Fruit fly (Drosophila melanogaster) whole organism, prepupa: ENCODE data around the gene nanos.

Source experiments
- Blimp-1 ChIP-seq: fragments of 200-800 bp; sonication (Bioruptor generic); optimal IDR thresholded peaks from 3 replicates; lab custom pipeline; 2017; ENCODE audit warnings: missing biosample characterization, missing genetic modification characterization, mild to moderate bottlenecking, moderate library complexity, missing genetic modification reagents
- CG10631 ChIP-seq: fragments of 200-800 bp; sonication (Bioruptor generic); optimal IDR thresholded peaks from 2 replicates; lab custom pipeline; 2016; ENCODE audit warnings: missing biosample characterization, missing genetic modification characterization
- CG11294 ChIP-seq: fragments of 200-800 bp; sonication (Bioruptor generic); IDR thresholded peaks from 2 replicates; pipeline ENCODE4 v1.3.6; 2022; ENCODE audit warnings: missing biosample characterization, missing genetic modification characterization
- CG11762 ChIP-seq: fragments of 200-800 bp; sonication (Bioruptor generic); optimal IDR thresholded peaks from 3 replicates; lab custom pipeline; 2016; ENCODE audit warnings: missing biosample characterization, missing genetic modification characterization; ENCODE audit not compliant: insufficient read depth
- CG11902 ChIP-seq: fragments of 200-800 bp; sonication (Bioruptor generic); optimal IDR thresholded peaks from 3 replicates; lab custom pipeline; 2016; ENCODE audit warnings: missing biosample characterization, missing genetic modification characterization
- CG15336 ChIP-seq: fragments of 200-800 bp; sonication (Bioruptor generic); IDR thresholded peaks from 2 replicates; pipeline ENCODE4 v1.3.6; 2022; ENCODE audit warnings: missing biosample characterization, missing genetic modification characterization
- CG1621 ChIP-seq: fragments of 200-800 bp; sonication (Bioruptor generic); optimal IDR thresholded peaks from 3 replicates; lab custom pipeline; 2018; ENCODE audit warnings: missing biosample characterization, mild to moderate bottlenecking, missing genetic modification characterization
- CG31627 ChIP-seq: fragments of 200-800 bp; sonication (Bioruptor generic); optimal IDR thresholded peaks from 3 replicates; lab custom pipeline; 2016; ENCODE audit warnings: missing biosample characterization, missing genetic modification characterization
- CG32006 ChIP-seq: fragments of 200-800 bp; sonication (Bioruptor generic); optimal IDR thresholded peaks from 3 replicates; lab custom pipeline; 2017; ENCODE audit warnings: missing biosample characterization, mild to moderate bottlenecking, missing genetic modification characterization
- CG34406 ChIP-seq: fragments of 200-800 bp; sonication (Bioruptor generic); optimal IDR thresholded peaks from 3 replicates; lab custom pipeline; 2016; ENCODE audit warnings: missing biosample characterization, missing genetic modification characterization
- CG3919 ChIP-seq: fragments of 200-800 bp; sonication (Bioruptor generic); optimal IDR thresholded peaks from 3 replicates; lab custom pipeline; 2016; ENCODE audit warnings: missing biosample characterization, missing genetic modification characterization
- CG6163 ChIP-seq: fragments of 200-800 bp; sonication (Bioruptor generic); IDR thresholded peaks from 3 replicates; pipeline ENCODE4 v1.3.6; 2022; ENCODE audit warnings: missing biosample characterization, missing genetic modification characterization
- CG6276 ChIP-seq: fragments of 200-800 bp; sonication (Bioruptor generic); optimal IDR thresholded peaks from 2 replicates; lab custom pipeline; 2017; ENCODE audit warnings: missing biosample characterization, mild to moderate bottlenecking, missing genetic modification characterization
- CG6792 ChIP-seq: fragments of 200-800 bp; sonication (Bioruptor generic); optimal IDR thresholded peaks from 3 replicates; lab custom pipeline; 2016; ENCODE audit warnings: missing biosample characterization, missing genetic modification characterization
- CG6808 ChIP-seq: fragments of 200-800 bp; sonication (Bioruptor generic); optimal IDR thresholded peaks from 3 replicates; lab custom pipeline; 2017; ENCODE audit warnings: missing biosample characterization, missing genetic modification characterization, mild to moderate bottlenecking, moderate library complexity, missing genetic modification reagents
- CG6854 ChIP-seq: fragments of 200-800 bp; sonication (Bioruptor generic); optimal IDR thresholded peaks from 2 replicates; lab custom pipeline; 2017; ENCODE audit warnings: missing biosample characterization, mild to moderate bottlenecking, missing genetic modification characterization
- CG7368 ChIP-seq: fragments of 200-800 bp; sonication (Bioruptor generic); optimal IDR thresholded peaks from 3 replicates; lab custom pipeline; 2016; ENCODE audit warnings: missing biosample characterization, missing genetic modification characterization
- CG8119 ChIP-seq: fragments of 200-800 bp; sonication (Bioruptor generic); IDR thresholded peaks from 3 replicates; pipeline ENCODE4 v1.3.6; 2022; ENCODE audit warnings: missing biosample characterization, missing genetic modification characterization
- CG8319 ChIP-seq: fragments of 200-800 bp; sonication (Bioruptor generic); optimal IDR thresholded peaks from 3 replicates; lab custom pipeline; 2016; ENCODE audit warnings: missing biosample characterization, missing genetic modification characterization
- CG8632 ChIP-seq: fragments of 200-800 bp; sonication (Bioruptor generic); optimal IDR thresholded peaks from 3 replicates; lab custom pipeline; 2016; ENCODE audit warnings: missing biosample characterization, missing genetic modification characterization
- CG9139 ChIP-seq: fragments of 200-800 bp; sonication (Bioruptor generic); optimal IDR thresholded peaks from 3 replicates; lab custom pipeline; 2017; ENCODE audit warnings: missing biosample characterization, mild to moderate bottlenecking, missing genetic modification characterization
- Eip75B ChIP-seq: fragments of 200-800 bp; sonication (Bioruptor generic); optimal IDR thresholded peaks from 3 replicates; lab custom pipeline; 2016; ENCODE audit warnings: missing biosample characterization, missing genetic modification characterization
- Eip78C ChIP-seq: fragments of 200-800 bp; sonication (Bioruptor generic); peaks from one replicate; lab custom pipeline; 2016; ENCODE audit warnings: missing biosample characterization, missing genetic modification characterization
- Ets96B ChIP-seq: fragments of 200-800 bp; optimal IDR thresholded peaks from 2 replicates; lab custom pipeline; 2019; ENCODE audit warnings: missing biosample characterization, mild to moderate bottlenecking, missing genetic modification characterization, moderate library complexity
- Hr38 ChIP-seq: sonication (Bioruptor generic); optimal IDR thresholded peaks from 2 replicates; lab custom pipeline; 2016; ENCODE audit warnings: missing biosample characterization, missing genetic modification characterization
- Hr39 ChIP-seq: fragments of 200-800 bp; sonication (Bioruptor generic); optimal IDR thresholded peaks from 2 replicates; lab custom pipeline; 2016; ENCODE audit warnings: missing biosample characterization, missing genetic modification characterization
- Hr4 ChIP-seq: fragments of 200-800 bp; sonication (Bioruptor generic); optimal IDR thresholded peaks from 3 replicates; lab custom pipeline; 2016; ENCODE audit warnings: missing biosample characterization, missing genetic modification characterization
- Lpt ChIP-seq: fragments of 200-800 bp; sonication (Bioruptor generic); optimal IDR thresholded peaks from 3 replicates; lab custom pipeline; 2016; ENCODE audit warnings: missing biosample characterization, missing genetic modification characterization
- Met ChIP-seq: fragments of 200-800 bp; sonication (Bioruptor generic); optimal IDR thresholded peaks from 3 replicates; lab custom pipeline; 2016; ENCODE audit warnings: missing biosample characterization, missing genetic modification characterization
- OdsH ChIP-seq: fragments of 200-800 bp; sonication (Bioruptor generic); optimal IDR thresholded peaks from 3 replicates; lab custom pipeline; 2016; ENCODE audit warnings: missing biosample characterization, missing genetic modification characterization
- Smox ChIP-seq: fragments of 200-800 bp; sonication (Bioruptor generic); optimal IDR thresholded peaks from 3 replicates; lab custom pipeline; 2016; ENCODE audit warnings: missing biosample characterization, missing genetic modification characterization
- Sox102F ChIP-seq: fragments of 200-800 bp; sonication (Bioruptor generic); optimal IDR thresholded peaks from 2 replicates; lab custom pipeline; 2016; ENCODE audit warnings: missing biosample characterization, mild to moderate bottlenecking, missing genetic modification characterization
- Sox15 ChIP-seq: fragments of 200-800 bp; sonication (Bioruptor generic); optimal IDR thresholded peaks from 3 replicates; lab custom pipeline; 2016; ENCODE audit warnings: missing biosample characterization, missing genetic modification characterization
- achi ChIP-seq: fragments of 200-800 bp; sonication (Bioruptor generic); optimal IDR thresholded peaks from 3 replicates; lab custom pipeline; 2016; ENCODE audit warnings: missing biosample characterization, missing genetic modification characterization
- acj6 ChIP-seq: fragments of 200-800 bp; sonication (Bioruptor generic); optimal IDR thresholded peaks from 3 replicates; lab custom pipeline; 2016; ENCODE audit warnings: missing biosample characterization, missing genetic modification characterization
- cyc ChIP-seq: fragments of 200-800 bp; sonication (Bioruptor generic); optimal IDR thresholded peaks from 3 replicates; lab custom pipeline; 2016; ENCODE audit warnings: missing biosample characterization, missing genetic modification characterization
- eg ChIP-seq: fragments of 200-800 bp; sonication (Bioruptor generic); IDR thresholded peaks from 3 replicates; pipeline ENCODE4 v1.3.6; 2022; ENCODE audit warnings: missing biosample characterization, missing genetic modification characterization
- fd85E ChIP-seq: fragments of 200-800 bp; sonication (Bioruptor generic); optimal IDR thresholded peaks from 3 replicates; lab custom pipeline; 2016; ENCODE audit warnings: missing biosample characterization, missing genetic modification characterization
- fkh ChIP-seq: fragments of 200-800 bp; sonication (Bioruptor generic); optimal IDR thresholded peaks from 3 replicates; lab custom pipeline; 2017; ENCODE audit warnings: missing biosample characterization, mild to moderate bottlenecking, missing genetic modification characterization, moderate library complexity
- lz ChIP-seq: fragments of 200-800 bp; sonication (Bioruptor generic); optimal IDR thresholded peaks from 3 replicates; lab custom pipeline; 2016; ENCODE audit warnings: missing biosample characterization, missing genetic modification characterization
- net ChIP-seq: fragments of 200-800 bp; sonication (Bioruptor generic); optimal IDR thresholded peaks from 3 replicates; lab custom pipeline; 2016; ENCODE audit warnings: missing biosample characterization, missing genetic modification characterization
- spab ChIP-seq: fragments of 200-800 bp; sonication (Bioruptor generic); optimal IDR thresholded peaks from 2 replicates; lab custom pipeline; 2017; ENCODE audit warnings: missing biosample characterization, mild to moderate bottlenecking, missing genetic modification characterization, missing genetic modification reagents
- ss ChIP-seq, 2 experiments: fragments of 200-800 bp; sonication (Bioruptor generic); optimal IDR thresholded peaks; 2 replicates in 1 of 2; 3 replicates in 1 of 2; lab custom pipeline; 2017 to 2018; ENCODE audit warnings: mild to moderate bottlenecking in 2 of 2, missing biosample characterization in 2 of 2, missing genetic modification characterization in 2 of 2, moderate library complexity in 1 of 2
- svp ChIP-seq: fragments of 200-800 bp; sonication (Bioruptor generic); peaks from one replicate; lab custom pipeline; 2016; ENCODE audit warnings: missing biosample characterization, missing genetic modification characterization
- topi ChIP-seq: fragments of 200-800 bp; sonication (Bioruptor generic); optimal IDR thresholded peaks from 3 replicates; lab custom pipeline; 2016; ENCODE audit warnings: missing biosample characterization, missing genetic modification characterization

The nanos gene

dm6 chr3R:19156670-19157402, at the start of gene nanos (continued):
- TF ChIP-seq Sox15 (GFP tag; lab: Kevin White, UChicago) (no peak), net (peak; percentile 17), fkh (no peak), acj6 (GFP tag; lab: Kevin White, UChicago) (peak; percentile 3), Smox (GFP tag; lab: Kevin White, UChicago) (peak; percentile 1), CG34406 (GFP tag; lab: Kevin White, UChicago) (no peak), cyc (GFP tag; lab: Kevin White, UChicago) (peak; percentile 64), CG6808 (GFP tag; lab: Kevin White, UChicago) (no peak), CG6792 (peak; percentile 11)

dm6 chr3R:19108126-19108525, 48.9 kb upstream of the nanos start:
- TF ChIP-seq CG6163 (GFP tag; lab: Robert Waterston, UW), result peak; percentile 61; the same call in 2 of the 3 replicates
- TF ChIP-seq Eip78C (GFP tag; lab: Kevin White, UChicago), result peak; percentile 64
- peak; percentile 41; the same call in 1 of the 3 replicates for TF ChIP-seq CG8119 (GFP tag; lab: Robert Waterston, UW)
- peak; percentile 6 for TF ChIP-seq Eip75B
- TF ChIP-seq CG10631, result peak; percentile 3
- TF ChIP-seq CG6276 (GFP tag; lab: Kevin White, UChicago), result peak; percentile 32
- TF ChIP-seq CG8632 (GFP tag; lab: Kevin White, UChicago), result no peak
- no peak for TF ChIP-seq CG11294 (GFP tag; lab: Robert Waterston, UW)
- TF ChIP-seq CG15336 (GFP tag; lab: Robert Waterston, UW), result peak; percentile 42; the same call in 1 of the 2 replicates
- peak; percentile 50 for TF ChIP-seq Hr4 (GFP tag; lab: Kevin White, UChicago)
- TF ChIP-seq svp (GFP tag; lab: Kevin White, UChicago), result peak; percentile 5
- no peak for TF ChIP-seq CG6792
- peak; percentile 36 for TF ChIP-seq CG3919 (GFP tag; lab: Kevin White, UChicago)
- no peak for TF ChIP-seq Ets96B
- no peak for TF ChIP-seq topi (GFP tag; lab: Kevin White, UChicago)
- 0 out of 3 replicates have a peak, but pooled peaks have one; percentile 40 for TF ChIP-seq eg
- TF ChIP-seq Sox102F, result no peak
- peak; percentile 2 for TF ChIP-seq Lpt (GFP tag; lab: Kevin White, UChicago)
- peak; percentile 58 for TF ChIP-seq CG32006 (GFP tag; lab: Kevin White, UChicago)
- no peak for TF ChIP-seq CG11762

dm6 chr3R:19111159-19111558, 45.9 kb upstream of the nanos start:
- peak; percentile 19 for TF ChIP-seq Eip78C (GFP tag; lab: Kevin White, UChicago)
- no peak for TF ChIP-seq Met
- no peak for TF ChIP-seq net
- no peak for TF ChIP-seq fkh
- TF ChIP-seq Sox102F, result no peak
- no peak for TF ChIP-seq lz (GFP tag; lab: Kevin White, UChicago)
- TF ChIP-seq CG10631, result no peak
- TF ChIP-seq CG11902 (GFP tag; lab: Kevin White, UChicago), result no peak
- no peak for TF ChIP-seq CG8119 (GFP tag; lab: Robert Waterston, UW)
- TF ChIP-seq Lpt (GFP tag; lab: Kevin White, UChicago), result no peak
- TF ChIP-seq ss (GFP tag; optimal IDR thresholded peaks at IDR 0.05; lab: Kevin White, UChicago), result peak in 1 of 2 experiments; percentile 19
- TF ChIP-seq CG32006 (GFP tag; lab: Kevin White, UChicago), result no peak
- no peak for TF ChIP-seq fd85E
- TF ChIP-seq CG7368 (GFP tag; lab: Kevin White, UChicago), result no peak
- no peak for TF ChIP-seq CG31627
- TF ChIP-seq, all 60 proteins: peak for 2

dm6 chr3R:19112372-19112771, 44.7 kb upstream of the nanos start:
- TF ChIP-seq spab (GFP tag; lab: Kevin White, UChicago), result no peak
- TF ChIP-seq OdsH (GFP tag; lab: Kevin White, UChicago), result no peak
- peak; percentile 17; the same call in 1 of the 3 replicates for TF ChIP-seq CG6163 (GFP tag; lab: Robert Waterston, UW)
- TF ChIP-seq fd85E, result no peak
- no peak for TF ChIP-seq Hr38
- no peak for TF ChIP-seq achi (GFP tag; lab: Kevin White, UChicago)
- TF ChIP-seq Blimp-1 (GFP tag; lab: Kevin White, UChicago), result peak; percentile 17
- TF ChIP-seq Lpt (GFP tag; lab: Kevin White, UChicago), result no peak
- no peak for TF ChIP-seq Smox (GFP tag; lab: Kevin White, UChicago)
- TF ChIP-seq CG1621 (tag; lab: Kevin White, UChicago), result peak; percentile 28
- TF ChIP-seq cyc (GFP tag; lab: Kevin White, UChicago), result no peak
- TF ChIP-seq CG6854, result peak; percentile 55
- no peak for TF ChIP-seq acj6 (GFP tag; lab: Kevin White, UChicago)
- no peak for TF ChIP-seq Hr39 (GFP tag; lab: Kevin White, UChicago)
- TF ChIP-seq CG15336 (GFP tag; lab: Robert Waterston, UW), result no peak
- TF ChIP-seq CG31627, result no peak
- TF ChIP-seq CG11294 (GFP tag; lab: Robert Waterston, UW), result no peak
- TF ChIP-seq CG9139 (GFP tag; lab: Kevin White, UChicago), result no peak
- TF ChIP-seq CG8319 (GFP tag; lab: Kevin White, UChicago), result no peak
